Worm (Caenorhabditis elegans) whole organism, late embryonic: Measurements from ENCODE around the gene ser-4.

ENCODE experiments used
- ama-1 ChIP-seq: fragments of 150-350 bp; optimal IDR thresholded peaks from 2 replicates; lab custom pipeline; 2014
- elt-2 ChIP-seq: sonication (generic microtip); optimal IDR thresholded peaks from 2 replicates; lab custom pipeline; 2016; ENCODE audit warnings: missing genetic modification reagents, missing genetic modification characterization, missing compliant biosample characterization
- nfya-1 ChIP-seq: sonication (generic microtip); optimal IDR thresholded peaks from 2 replicates; lab custom pipeline; 2017; ENCODE audit warnings: missing genetic modification characterization, mild to moderate bottlenecking, missing compliant biosample characterization, antibody characterized with exemption, moderate library complexity
- ztf-16 ChIP-seq: sonication (generic microtip); optimal IDR thresholded peaks from 2 replicates; lab custom pipeline; 2017; ENCODE audit warnings: missing genetic modification characterization, missing compliant biosample characterization

- TF ChIP-seq ama-1 (lab: Kevin White, UChicago), result no peak
- TF ChIP-seq ztf-16 (tag; lab: Kevin White, UChicago), result no peak
- no peak for TF ChIP-seq nfya-1 (tag; lab: Kevin White, UChicago)
- TF ChIP-seq elt-2 (tag; lab: Kevin White, UChicago), result no peak
Measured at ce11 chrIII:1733412-1733811, 511 bp upstream of the ser-4 start.
